Fruit fly (Drosophila melanogaster) whole organism, prepupa: ENCODE data around the gene hng2.

Experiments used
- Blimp-1 ChIP-seq: fragments of 200-800 bp; sonication (Bioruptor generic); optimal IDR thresholded peaks from 3 replicates; lab custom pipeline; 2017; ENCODE audit warnings: missing biosample characterization, missing genetic modification characterization, mild to moderate bottlenecking, moderate library complexity, missing genetic modification reagents
- CG11294 ChIP-seq: fragments of 200-800 bp; sonication (Bioruptor generic); IDR thresholded peaks from 2 replicates; pipeline ENCODE4 v1.3.6; 2022; ENCODE audit warnings: missing biosample characterization, missing genetic modification characterization
- CG11762 ChIP-seq: fragments of 200-800 bp; sonication (Bioruptor generic); optimal IDR thresholded peaks from 3 replicates; lab custom pipeline; 2016; ENCODE audit warnings: missing biosample characterization, missing genetic modification characterization; ENCODE audit not compliant: insufficient read depth
- CG15336 ChIP-seq: fragments of 200-800 bp; sonication (Bioruptor generic); IDR thresholded peaks from 2 replicates; pipeline ENCODE4 v1.3.6; 2022; ENCODE audit warnings: missing biosample characterization, missing genetic modification characterization
- CG1621 ChIP-seq: fragments of 200-800 bp; sonication (Bioruptor generic); optimal IDR thresholded peaks from 3 replicates; lab custom pipeline; 2018; ENCODE audit warnings: missing biosample characterization, mild to moderate bottlenecking, missing genetic modification characterization
- CG31627 ChIP-seq: fragments of 200-800 bp; sonication (Bioruptor generic); optimal IDR thresholded peaks from 3 replicates; lab custom pipeline; 2016; ENCODE audit warnings: missing biosample characterization, missing genetic modification characterization
- CG32006 ChIP-seq: fragments of 200-800 bp; sonication (Bioruptor generic); optimal IDR thresholded peaks from 3 replicates; lab custom pipeline; 2017; ENCODE audit warnings: missing biosample characterization, mild to moderate bottlenecking, missing genetic modification characterization
- CG6163 ChIP-seq: fragments of 200-800 bp; sonication (Bioruptor generic); IDR thresholded peaks from 3 replicates; pipeline ENCODE4 v1.3.6; 2022; ENCODE audit warnings: missing biosample characterization, missing genetic modification characterization
- CG6792 ChIP-seq: fragments of 200-800 bp; sonication (Bioruptor generic); optimal IDR thresholded peaks from 3 replicates; lab custom pipeline; 2016; ENCODE audit warnings: missing biosample characterization, missing genetic modification characterization
- CG6808 ChIP-seq: fragments of 200-800 bp; sonication (Bioruptor generic); optimal IDR thresholded peaks from 3 replicates; lab custom pipeline; 2017; ENCODE audit warnings: missing biosample characterization, missing genetic modification characterization, mild to moderate bottlenecking, moderate library complexity, missing genetic modification reagents
- CG6854 ChIP-seq: fragments of 200-800 bp; sonication (Bioruptor generic); optimal IDR thresholded peaks from 2 replicates; lab custom pipeline; 2017; ENCODE audit warnings: missing biosample characterization, mild to moderate bottlenecking, missing genetic modification characterization
- CG8119 ChIP-seq: fragments of 200-800 bp; sonication (Bioruptor generic); IDR thresholded peaks from 3 replicates; pipeline ENCODE4 v1.3.6; 2022; ENCODE audit warnings: missing biosample characterization, missing genetic modification characterization
- CG8319 ChIP-seq: fragments of 200-800 bp; sonication (Bioruptor generic); optimal IDR thresholded peaks from 3 replicates; lab custom pipeline; 2016; ENCODE audit warnings: missing biosample characterization, missing genetic modification characterization
- CG8632 ChIP-seq: fragments of 200-800 bp; sonication (Bioruptor generic); optimal IDR thresholded peaks from 3 replicates; lab custom pipeline; 2016; ENCODE audit warnings: missing biosample characterization, missing genetic modification characterization
- CG9139 ChIP-seq: fragments of 200-800 bp; sonication (Bioruptor generic); optimal IDR thresholded peaks from 3 replicates; lab custom pipeline; 2017; ENCODE audit warnings: missing biosample characterization, mild to moderate bottlenecking, missing genetic modification characterization
- Eip75B ChIP-seq: fragments of 200-800 bp; sonication (Bioruptor generic); optimal IDR thresholded peaks from 3 replicates; lab custom pipeline; 2016; ENCODE audit warnings: missing biosample characterization, missing genetic modification characterization
- Eip78C ChIP-seq: fragments of 200-800 bp; sonication (Bioruptor generic); peaks from one replicate; lab custom pipeline; 2016; ENCODE audit warnings: missing biosample characterization, missing genetic modification characterization
- Ets21C ChIP-seq: fragments of 200-800 bp; sonication (Bioruptor generic); optimal IDR thresholded peaks from 3 replicates; lab custom pipeline; 2016; ENCODE audit warnings: missing biosample characterization, missing genetic modification characterization
- Ets96B ChIP-seq: fragments of 200-800 bp; optimal IDR thresholded peaks from 2 replicates; lab custom pipeline; 2019; ENCODE audit warnings: missing biosample characterization, mild to moderate bottlenecking, missing genetic modification characterization, moderate library complexity
- Hr38 ChIP-seq: sonication (Bioruptor generic); optimal IDR thresholded peaks from 2 replicates; lab custom pipeline; 2016; ENCODE audit warnings: missing biosample characterization, missing genetic modification characterization
- Hr39 ChIP-seq: fragments of 200-800 bp; sonication (Bioruptor generic); optimal IDR thresholded peaks from 2 replicates; lab custom pipeline; 2016; ENCODE audit warnings: missing biosample characterization, missing genetic modification characterization
- Hr4 ChIP-seq: fragments of 200-800 bp; sonication (Bioruptor generic); optimal IDR thresholded peaks from 3 replicates; lab custom pipeline; 2016; ENCODE audit warnings: missing biosample characterization, missing genetic modification characterization
- OdsH ChIP-seq: fragments of 200-800 bp; sonication (Bioruptor generic); optimal IDR thresholded peaks from 3 replicates; lab custom pipeline; 2016; ENCODE audit warnings: missing biosample characterization, missing genetic modification characterization
- Smox ChIP-seq: fragments of 200-800 bp; sonication (Bioruptor generic); optimal IDR thresholded peaks from 3 replicates; lab custom pipeline; 2016; ENCODE audit warnings: missing biosample characterization, missing genetic modification characterization
- Sox102F ChIP-seq: fragments of 200-800 bp; sonication (Bioruptor generic); optimal IDR thresholded peaks from 2 replicates; lab custom pipeline; 2016; ENCODE audit warnings: missing biosample characterization, mild to moderate bottlenecking, missing genetic modification characterization
- Sox14 ChIP-seq: fragments of 200-800 bp; sonication (Bioruptor generic); optimal IDR thresholded peaks from 3 replicates; lab custom pipeline; 2016; ENCODE audit warnings: missing biosample characterization, missing genetic modification characterization
- acj6 ChIP-seq: fragments of 200-800 bp; sonication (Bioruptor generic); optimal IDR thresholded peaks from 3 replicates; lab custom pipeline; 2016; ENCODE audit warnings: missing biosample characterization, missing genetic modification characterization
- dac ChIP-seq: fragments of 200-800 bp; sonication (Bioruptor generic); optimal IDR thresholded peaks from 2 replicates; lab custom pipeline; 2017; ENCODE audit warnings: missing biosample characterization, mild to moderate bottlenecking, missing genetic modification characterization
- dsx ChIP-seq: fragments of 200-800 bp; optimal IDR thresholded peaks from 3 replicates; lab custom pipeline; 2019; ENCODE audit warnings: missing biosample characterization, mild to moderate bottlenecking, missing genetic modification characterization, moderate library complexity; ENCODE audit not compliant: poor library complexity, severe bottlenecking
- eg ChIP-seq: fragments of 200-800 bp; sonication (Bioruptor generic); IDR thresholded peaks from 3 replicates; pipeline ENCODE4 v1.3.6; 2022; ENCODE audit warnings: missing biosample characterization, missing genetic modification characterization
- fd59A ChIP-seq: fragments of 200-800 bp; sonication (Bioruptor generic); optimal IDR thresholded peaks from 2 replicates; lab custom pipeline; 2017; ENCODE audit warnings: missing biosample characterization, mild to moderate bottlenecking, missing genetic modification characterization, missing genetic modification reagents
- fd85E ChIP-seq: fragments of 200-800 bp; sonication (Bioruptor generic); optimal IDR thresholded peaks from 3 replicates; lab custom pipeline; 2016; ENCODE audit warnings: missing biosample characterization, missing genetic modification characterization
- fkh ChIP-seq: fragments of 200-800 bp; sonication (Bioruptor generic); optimal IDR thresholded peaks from 3 replicates; lab custom pipeline; 2017; ENCODE audit warnings: missing biosample characterization, mild to moderate bottlenecking, missing genetic modification characterization, moderate library complexity
- lz ChIP-seq: fragments of 200-800 bp; sonication (Bioruptor generic); optimal IDR thresholded peaks from 3 replicates; lab custom pipeline; 2016; ENCODE audit warnings: missing biosample characterization, missing genetic modification characterization
- svp ChIP-seq: fragments of 200-800 bp; sonication (Bioruptor generic); peaks from one replicate; lab custom pipeline; 2016; ENCODE audit warnings: missing biosample characterization, missing genetic modification characterization
- topi ChIP-seq: fragments of 200-800 bp; sonication (Bioruptor generic); optimal IDR thresholded peaks from 3 replicates; lab custom pipeline; 2016; ENCODE audit warnings: missing biosample characterization, missing genetic modification characterization
- vri ChIP-seq: fragments of 200-800 bp; sonication (Bioruptor generic); optimal IDR thresholded peaks from 3 replicates; lab custom pipeline; 2016; ENCODE audit warnings: missing biosample characterization, mild to moderate bottlenecking, missing genetic modification characterization

Gene hng2

DNA sequence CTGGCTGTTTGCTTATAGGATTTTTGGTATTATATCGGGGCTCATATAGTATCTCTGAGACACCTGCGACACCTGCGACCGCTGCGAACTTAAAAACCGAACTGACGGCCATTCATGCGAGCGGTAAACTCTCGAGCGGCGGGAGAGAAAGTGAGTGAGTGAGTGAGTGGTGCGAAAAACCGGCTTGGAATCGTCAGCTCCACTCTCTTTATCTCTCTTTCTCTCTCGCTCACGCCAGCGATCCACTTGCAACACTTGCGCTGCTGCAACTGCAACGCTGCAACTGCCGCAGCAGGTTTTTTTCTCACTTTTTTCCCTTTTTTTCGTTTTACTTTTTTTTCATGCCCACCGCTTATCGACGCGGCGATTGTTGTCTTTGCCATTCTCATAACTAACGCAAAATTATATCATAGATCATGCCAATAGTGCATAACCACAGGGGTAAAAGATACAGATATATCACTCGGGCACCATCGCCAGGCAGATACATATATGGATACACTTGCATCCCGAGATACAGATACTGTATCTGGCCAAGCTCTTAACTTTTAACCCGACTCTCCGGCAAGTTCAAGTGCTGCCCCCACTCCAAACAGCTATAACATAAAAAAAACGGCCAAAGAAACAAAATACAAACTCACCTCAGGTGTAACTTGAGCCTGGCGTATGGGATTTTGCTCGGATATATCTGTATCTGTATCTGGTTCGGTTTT, 13.5 kb upstream of the hng2 start (continued):
- TF ChIP-seq Sox102F (GFP tag; lab: Kevin White, UChicago) (peak; percentile 37), dsx (GFP tag; lab: Kevin White, UChicago) (peak; percentile 60)

DNA sequence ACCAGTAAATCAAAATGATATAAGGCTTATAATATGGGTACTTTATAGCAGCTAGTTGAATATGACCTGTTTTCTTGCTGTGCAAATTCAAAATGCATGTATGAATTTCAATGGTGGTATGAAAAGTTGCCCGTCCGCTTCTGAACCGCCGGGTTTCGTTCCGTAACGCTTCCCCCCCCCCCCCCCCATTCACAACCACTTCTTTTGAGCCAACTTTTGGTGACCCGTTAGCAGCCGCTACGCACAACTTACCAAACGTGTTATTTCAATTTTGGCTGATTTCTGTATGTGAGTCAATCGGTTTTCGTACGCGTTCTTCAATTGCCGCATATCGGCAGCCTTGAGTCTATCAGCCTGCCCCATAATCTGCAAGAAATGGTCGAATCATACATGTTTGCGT, 12.4 kb upstream of the hng2 start:
- no peak for TF ChIP-seq Ets21C (GFP tag; lab: Kevin White, UChicago)
- TF ChIP-seq CG6792 (GFP tag; lab: Kevin White, UChicago), result no peak
- no peak for TF ChIP-seq CG6808 (GFP tag; lab: Kevin White, UChicago)
- TF ChIP-seq topi (GFP tag; lab: Kevin White, UChicago), result no peak
- TF ChIP-seq fd59A (GFP tag; lab: Kevin White, UChicago), result no peak
- peak; percentile 53 for TF ChIP-seq Eip78C (GFP tag; lab: Kevin White, UChicago)
- no peak for TF ChIP-seq CG11762
- TF ChIP-seq, all 60 proteins: peak for 1

DNA sequence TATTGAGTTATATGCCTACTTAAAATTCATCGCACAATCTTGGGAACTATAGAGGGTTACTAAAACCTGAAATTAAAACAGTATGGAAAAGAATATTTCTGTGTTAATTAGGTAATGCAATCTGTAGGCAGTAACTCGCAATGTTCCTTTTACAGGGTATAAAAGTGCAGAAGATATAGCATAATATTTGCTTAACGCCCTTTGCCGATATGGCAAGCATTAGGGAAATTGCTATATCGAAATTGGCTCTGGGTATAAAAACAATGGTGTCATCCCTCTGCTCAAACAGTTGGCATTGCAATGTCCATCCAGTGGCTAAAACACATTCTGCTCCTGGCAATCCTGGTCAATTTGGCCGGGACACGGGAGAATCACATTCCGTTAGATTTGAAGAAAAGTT, 11.7 kb upstream of the hng2 start, which contains the start of gene Ir85a:
Gene Ir85a (plus strand): TSS at position 301 of the 400 bp plus-strand sequence.
- TF ChIP-seq Hr4 (GFP tag; lab: Kevin White, UChicago) (no peak), Blimp-1 (GFP tag; lab: Kevin White, UChicago) (no peak), dsx (GFP tag; lab: Kevin White, UChicago) (no peak), CG6854 (GFP tag; lab: Kevin White, UChicago) (no peak), Eip78C (GFP tag; lab: Kevin White, UChicago) (no peak), Ets21C (GFP tag; lab: Kevin White, UChicago) (no peak), CG8119 (GFP tag; lab: Robert Waterston, UW) (no peak), Sox102F (GFP tag; lab: Kevin White, UChicago) (no peak), CG6163 (GFP tag; lab: Robert Waterston, UW) (no peak), CG32006 (GFP tag; lab: Kevin White, UChicago) (no peak), vri (no peak), Ets96B (tag; lab: Kevin White, UChicago) (no peak), Hr38 (GFP tag; lab: Kevin White, UChicago) (no peak)

DNA sequence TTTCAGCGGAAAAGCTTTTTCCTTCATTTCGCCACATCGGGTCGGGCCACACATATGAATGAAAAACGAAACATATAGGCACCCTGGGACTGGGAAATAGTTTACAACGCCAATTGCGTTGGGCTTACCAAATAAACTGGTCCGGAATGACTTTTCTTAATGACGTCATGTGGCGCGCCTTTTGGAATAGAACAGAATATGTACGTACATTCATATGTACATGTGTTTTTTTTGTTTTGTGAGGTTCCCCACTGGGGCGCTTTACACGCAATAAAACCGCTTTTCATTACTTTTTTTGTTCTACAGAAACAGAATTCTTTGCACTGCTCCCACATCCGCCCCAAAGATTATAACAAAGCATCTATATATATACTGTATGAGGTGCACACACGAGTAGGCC, 7.8 kb upstream of the hng2 start:
- no peak for TF ChIP-seq fd85E
- no peak for TF ChIP-seq CG8632 (GFP tag; lab: Kevin White, UChicago)
- TF ChIP-seq CG15336 (GFP tag; lab: Robert Waterston, UW), result no peak
- TF ChIP-seq Sox102F (GFP tag; lab: Kevin White, UChicago), result no peak
- TF ChIP-seq CG11294, result no peak
- TF ChIP-seq CG6163 (GFP tag; lab: Robert Waterston, UW), result no peak
- no peak for TF ChIP-seq CG8319 (GFP tag; lab: Kevin White, UChicago)
- no peak for TF ChIP-seq eg (GFP tag; lab: Robert Waterston, UW)
- no peak for TF ChIP-seq CG31627 (GFP tag; lab: Kevin White, UChicago)
- TF ChIP-seq Hr4 (GFP tag; lab: Kevin White, UChicago), result no peak
- no peak for TF ChIP-seq CG32006 (GFP tag; lab: Kevin White, UChicago)

DNA sequence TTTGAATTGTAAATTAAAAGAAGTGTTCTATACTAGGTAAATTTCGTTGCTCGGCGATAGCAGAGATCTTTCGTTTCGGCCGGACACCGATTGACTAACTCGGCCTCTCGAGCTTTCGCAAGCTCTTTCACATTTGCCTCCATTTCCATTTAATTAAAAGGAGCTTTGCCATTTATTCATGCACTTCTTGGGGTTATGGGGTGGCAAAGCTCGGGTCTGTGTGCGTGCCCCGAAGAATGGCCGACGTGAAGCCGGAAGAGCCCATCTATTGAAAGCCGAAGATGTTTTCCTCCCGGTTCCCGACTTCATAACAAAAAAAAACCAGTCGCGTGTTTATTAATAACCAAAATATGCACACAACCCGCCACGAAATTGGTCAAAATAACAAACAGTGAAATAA, 6.3 kb upstream of the hng2 start:
- TF ChIP-seq Eip78C (GFP tag; lab: Kevin White, UChicago), result peak; percentile 57
- TF ChIP-seq CG15336 (GFP tag; lab: Robert Waterston, UW), result no peak
- TF ChIP-seq svp (GFP tag; lab: Kevin White, UChicago), result peak; percentile 95

DNA sequence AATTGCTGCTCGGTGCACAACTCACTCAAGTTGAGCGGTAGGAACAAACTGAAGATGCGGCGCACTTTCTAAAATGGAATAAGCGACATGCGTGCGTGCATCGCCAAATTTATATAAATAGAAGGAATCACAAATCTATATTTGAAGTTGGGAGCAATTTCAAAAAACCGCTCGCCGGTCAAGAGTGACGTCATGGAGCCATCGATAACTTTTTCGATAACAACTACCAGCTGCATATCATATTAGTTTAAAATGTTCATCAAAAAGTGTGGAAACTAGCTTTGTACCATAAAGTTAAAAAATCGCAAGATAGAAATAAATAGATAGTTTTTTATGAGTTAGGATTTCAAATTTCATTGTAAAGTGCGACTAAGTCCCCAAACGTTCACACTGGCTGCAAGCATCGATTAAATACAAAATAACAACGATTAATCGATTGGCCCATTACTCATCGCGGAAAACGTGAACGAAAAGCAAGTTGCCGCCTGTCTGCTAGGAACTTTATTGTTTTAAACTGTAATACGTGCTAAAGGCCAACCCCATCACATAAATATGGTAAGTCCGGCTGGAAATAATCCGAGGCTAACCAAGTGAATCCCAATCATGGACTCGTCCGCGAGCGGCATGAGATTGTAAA, 4.9 kb upstream of the hng2 start, which contains the start of the genes Pif1A, Pif1B and CCT7:
Gene Pif1A (minus strand): TSS at position 51 of the 637 bp plus-strand sequence.
Gene Pif1B (minus strand): TSS at position 51 of the 637 bp plus-strand sequence.
Gene CCT7 (plus strand): TSS at position 439 of the 637 bp plus-strand sequence.
- no peak for TF ChIP-seq Eip75B (GFP tag; lab: Kevin White, UChicago)
- TF ChIP-seq fkh, result peak; percentile 21
- TF ChIP-seq CG1621 (tag; lab: Kevin White, UChicago), result no peak
- no peak for TF ChIP-seq Hr38 (GFP tag; lab: Kevin White, UChicago)
- no peak for TF ChIP-seq CG6163 (GFP tag; lab: Robert Waterston, UW)
- no peak for TF ChIP-seq Smox (GFP tag; lab: Kevin White, UChicago)
- peak; percentile 1 for TF ChIP-seq Ets21C (GFP tag; lab: Kevin White, UChicago)
- TF ChIP-seq CG9139 (GFP tag; lab: Kevin White, UChicago), result no peak
- TF ChIP-seq Hr39 (GFP tag; lab: Kevin White, UChicago), result no peak
- TF ChIP-seq topi (GFP tag; lab: Kevin White, UChicago), result peak; percentile 28
- peak; percentile 77 for TF ChIP-seq Eip78C (GFP tag; lab: Kevin White, UChicago)
- TF ChIP-seq Sox14, result peak; percentile 31
- TF ChIP-seq OdsH (GFP tag; lab: Kevin White, UChicago), result peak; percentile 3
- peak; percentile 13 for TF ChIP-seq CG31627 (GFP tag; lab: Kevin White, UChicago)
- TF ChIP-seq CG6808 (GFP tag; lab: Kevin White, UChicago), result no peak
- TF ChIP-seq CG8632 (GFP tag; lab: Kevin White, UChicago), result no peak
- peak; percentile 1 for TF ChIP-seq lz (GFP tag; lab: Kevin White, UChicago)
- TF ChIP-seq CG11294, result no peak
- TF ChIP-seq svp (GFP tag; lab: Kevin White, UChicago), result peak; percentile 61
- no peak for TF ChIP-seq CG6792 (GFP tag; lab: Kevin White, UChicago)
- no peak for TF ChIP-seq dac (GFP tag; lab: Kevin White, UChicago)
- peak; percentile 15 for TF ChIP-seq acj6 (GFP tag; lab: Kevin White, UChicago)
